Fruit fly (Drosophila melanogaster): ENCODE measurements around the gene hdm.

The hdm gene

dm6 chrX:7934679-7935078 is 14.7 kb upstream of the hdm start, which contains the start of gene RpS14b (continued):
- TF ChIP-seq unc-4 (GFP tag; IDR thresholded peaks at IDR 0.05; ENCODE audit: partially characterized antibody) (peak; percentile 79), CG15011 (GFP tag; optimal IDR thresholded peaks at IDR 0.05) (peak; percentile 31), dati (GFP tag; IDR thresholded peaks at IDR 0.05) (peak; percentile 41; the same call in 1 of the 2 replicates), ems (GFP tag; optimal IDR thresholded peaks at IDR 0.05) (peak; percentile 41), CG13296 (GFP tag; optimal IDR thresholded peaks at IDR 0.05) (peak; percentile 81), da (GFP tag; optimal IDR thresholded peaks at IDR 0.05) (peak; percentile 48), CG18476 (GFP tag; optimal IDR thresholded peaks at IDR 0.05) (peak; percentile 18), CG18011 (GFP tag; optimal IDR thresholded peaks at IDR 0.05) (peak; percentile 62), CG42726 (GFP tag; IDR thresholded peaks at IDR 0.05; ENCODE audit: partially characterized antibody) (peak; percentile 70; the same call in 1 of the 2 replicates), sug (tag; optimal IDR thresholded peaks at IDR 0.05) (peak; percentile 65), chinmo (GFP tag; IDR thresholded peaks at IDR 0.05; ENCODE audit: partially characterized antibody) (peak; percentile 65; the same call in 1 of the 4 replicates), fd102C (GFP tag; optimal IDR thresholded peaks at IDR 0.05) (no peak), CHES-1-like (GFP tag; optimal IDR thresholded peaks at IDR 0.05) (peak; percentile 77), ken (GFP tag; IDR thresholded peaks at IDR 0.05) (peak; percentile 60; the same call in 1 of the 3 replicates), tio (GFP tag; optimal IDR thresholded peaks at IDR 0.05) (no peak), CG34422 (GFP tag; IDR thresholded peaks at IDR 0.05) (peak; percentile 86), crp (GFP tag; optimal IDR thresholded peaks at IDR 0.05) (peak in 1 of 2 experiments; percentile 80), hth (optimal IDR thresholded peaks at IDR 0.05) (no peak), Stat92E (GFP tag; optimal IDR thresholded peaks at IDR 0.05) (no peak), CG3163 (GFP tag; optimal IDR thresholded peaks at IDR 0.05) (peak; percentile 9), D19B (GFP tag; optimal IDR thresholded peaks at IDR 0.05) (peak; percentile 39), CG8944 (GFP tag; optimal IDR thresholded peaks at IDR 0.05) (no peak), ci (GFP tag; IDR thresholded peaks at IDR 0.05) (peak; percentile 91), emc (GFP tag; optimal IDR thresholded peaks at IDR 0.05) (peak; percentile 27), CG4360 (GFP tag; IDR thresholded peaks at IDR 0.05) (peak; percentile 65), ab (GFP tag; optimal IDR thresholded peaks at IDR 0.05) (peak; percentile 3), CG11723 (GFP tag; optimal IDR thresholded peaks at IDR 0.05) (peak; percentile 15), cg (GFP tag; optimal IDR thresholded peaks at IDR 0.05) (peak; percentile 10), Atf-2 (GFP tag; optimal IDR thresholded peaks at IDR 0.05) (no peak), HmgZ (tag; optimal IDR thresholded peaks at IDR 0.05) (peak; percentile 62), gcm2 (GFP tag; optimal IDR thresholded peaks at IDR 0.05) (peak; percentile 55), CG14667 (GFP tag; IDR thresholded peaks at IDR 0.05) (no peak), CG32772 (GFP tag; IDR thresholded peaks at IDR 0.05) (peak; percentile 60), Optix (GFP tag; IDR thresholded peaks at IDR 0.05) (0 out of 3 replicates have a peak, but pooled peaks have one; percentile 40), CG2678 (tag; optimal IDR thresholded peaks at IDR 0.05) (peak; percentile 31), CG18262 (tag; optimal IDR thresholded peaks at IDR 0.05) (peak; percentile 22), CG30020 (tag; optimal IDR thresholded peaks at IDR 0.05) (peak; percentile 14), scrt (GFP tag; optimal IDR thresholded peaks at IDR 0.05) (peak; percentile 51), Opbp (GFP tag; IDR thresholded peaks at IDR 0.05; ENCODE audit: partially characterized antibody) (peak; percentile 78), MBD-R2 (GFP tag; IDR thresholded peaks at IDR 0.05) (peak; percentile 76), Oli (tag; optimal IDR thresholded peaks at IDR 0.05) (no peak), CG9817 (tag; optimal IDR thresholded peaks at IDR 0.05) (peak; percentile 58), toy (GFP tag; IDR thresholded peaks at IDR 0.05) (0 out of 2 replicates have a peak, but pooled peaks have one; percentile 37), CrebB (tag; optimal IDR thresholded peaks at IDR 0.05) (peak; percentile 72), p53 (GFP tag; optimal IDR thresholded peaks at IDR 0.05) (peak; percentile 23), corto (GFP tag; optimal IDR thresholded peaks at IDR 0.05) (no peak), CG10959 (GFP tag; IDR thresholded peaks at IDR 0.05) (no peak), CG14965 (GFP tag; optimal IDR thresholded peaks at IDR 0.05; ENCODE audit: borderline replicate concordance) (no peak), zfh1 (GFP tag; IDR thresholded peaks at IDR 0.05) (peak; percentile 73), CG2875 (GFP tag; optimal IDR thresholded peaks at IDR 0.05) (peak; percentile 43)
